Worm (Caenorhabditis elegans): Measurements from ENCODE around the gene srab-13.

ce11 chrV:2051507-2051906, 23.8 kb upstream of the srab-13 start, which contains the start of gene Y40B10A.11:
- TF ChIP-seq elt-1 (tag; optimal IDR thresholded peaks at IDR 0.05; ENCODE audit: borderline replicate concordance, insufficient read depth), result no peak
- TF ChIP-seq tbx-8 (GFP tag; optimal IDR thresholded peaks at IDR 0.05), result no peak
- no peak for TF ChIP-seq mep-1 (tag; optimal IDR thresholded peaks at IDR 0.05)
- no peak for TF ChIP-seq nhr-237 (tag; optimal IDR thresholded peaks at IDR 0.05)
- TF ChIP-seq ces-1 (GFP tag; optimal IDR thresholded peaks at IDR 0.05), result no peak
- no peak for TF ChIP-seq pha-4 (tag; optimal IDR thresholded peaks at IDR 0.05)
- no peak for TF ChIP-seq unc-39 (tag; optimal IDR thresholded peaks at IDR 0.05)
- no peak for TF ChIP-seq sem-2 (GFP tag; optimal IDR thresholded peaks at IDR 0.05)
- no peak for TF ChIP-seq nhr-76 (tag; optimal IDR thresholded peaks at IDR 0.05)
- no peak for TF ChIP-seq snpc-4 (tag; optimal IDR thresholded peaks at IDR 0.05)
- TF ChIP-seq ztf-11 (tag; optimal IDR thresholded peaks at IDR 0.05), result no peak
- no peak for TF ChIP-seq lin-32 (GFP tag; optimal IDR thresholded peaks at IDR 0.05)
- no peak for TF ChIP-seq nhr-28 (tag; optimal IDR thresholded peaks at IDR 0.05)
